Fruit fly (Drosophila melanogaster) ovary, adult (tissue): ENCODE measurements around the gene Ssdp.

Source experiments
- CG17801 ChIP-seq: fragments of 200-800 bp; optimal IDR thresholded peaks from 2 replicates; lab custom pipeline; 2019; ENCODE audit warnings: missing biosample characterization, mild to moderate bottlenecking, missing genetic modification characterization, moderate library complexity; ENCODE audit not compliant: partially characterized antibody

The Ssdp gene

dm6 chr3R:18156608-18157007 lies 42.8 kb downstream of the Ssdp start:
- no peak for TF ChIP-seq CG17801 (GFP tag; lab: Kevin White, UChicago)

dm6 chr3R:18153698-18154097 lies 45.7 kb downstream of the Ssdp start:
- no peak for TF ChIP-seq CG17801 (GFP tag; lab: Kevin White, UChicago)

dm6 chr3R:18151820-18152219 lies 47.6 kb downstream of the Ssdp start, which contains the start of gene CG14316:
Gene CG14316, plus strand, starts transcription at chr3R:18152120.
- TF ChIP-seq CG17801 (GFP tag; lab: Kevin White, UChicago) = no peak

dm6 chr3R:18146629-18147028 lies 52.8 kb downstream of the Ssdp start:
- TF ChIP-seq CG17801 (GFP tag; lab: Kevin White, UChicago) = no peak

dm6 chr3R:18144853-18145252 lies 54.5 kb downstream of the Ssdp start:
- no peak for TF ChIP-seq CG17801 (GFP tag; lab: Kevin White, UChicago)
